Worm (Caenorhabditis elegans) whole organism, L1 larva: ENCODE results near the gene frpr-6.

Experiments
- C16A3.4 ChIP-seq: fragments of 150-350 bp; optimal IDR thresholded peaks from 2 replicates; lab custom pipeline; 2014; ENCODE audit warnings: missing biosample characterization, missing genetic modification characterization
- F16B12.6 ChIP-seq: fragments of 150-350 bp; optimal IDR thresholded peaks from 2 replicates; lab custom pipeline; 2014; ENCODE audit warnings: missing biosample characterization, missing genetic modification characterization
- Y116A8C.19 ChIP-seq: sonication (generic microtip); optimal IDR thresholded peaks from 2 replicates; lab custom pipeline; 2016; ENCODE audit warnings: missing compliant biosample characterization, missing genetic modification characterization, borderline replicate concordance
- aly-2 ChIP-seq: fragments of 150-350 bp; optimal IDR thresholded peaks from 2 replicates; lab custom pipeline; 2014; ENCODE audit warnings: missing biosample characterization, missing genetic modification characterization
- ama-1 ChIP-seq: fragments of 150-350 bp; optimal IDR thresholded peaks from 2 replicates; lab custom pipeline; 2014
- blmp-1 ChIP-seq: fragments of 150-350 bp; optimal IDR thresholded peaks from 2 replicates; lab custom pipeline; 2014; ENCODE audit warnings: missing biosample characterization, missing genetic modification characterization
- ceh-63 ChIP-seq: fragments of 200-800 bp; sonication (Bioruptor generic); optimal IDR thresholded peaks from 2 replicates; lab custom pipeline; 2018; ENCODE audit warnings: mild to moderate bottlenecking, missing genetic modification characterization, missing compliant biosample characterization
- ceh-8 ChIP-seq: fragments of 200-800 bp; sonication (Bioruptor generic); optimal IDR thresholded peaks from 2 replicates; lab custom pipeline; 2018; ENCODE audit warnings: mild to moderate bottlenecking, missing genetic modification characterization, moderate library complexity, missing compliant biosample characterization
- ceh-88 ChIP-seq: fragments of 200-800 bp; sonication (Bioruptor generic); IDR thresholded peaks from 2 replicates; pipeline ENCODE4 v1.3.6; 2022; ENCODE audit warnings: missing genetic modification characterization, missing compliant biosample characterization
- ceh-90 ChIP-seq: sonication (generic microtip); optimal IDR thresholded peaks from 2 replicates; lab custom pipeline; 2016; ENCODE audit warnings: missing genetic modification characterization, missing compliant biosample characterization
- dsc-1 ChIP-seq: sonication (generic microtip); optimal IDR thresholded peaks from 2 replicates; lab custom pipeline; 2016; ENCODE audit warnings: mild to moderate bottlenecking, missing genetic modification characterization, missing compliant biosample characterization
- elt-2 ChIP-seq: sonication (generic microtip); optimal IDR thresholded peaks from 2 replicates; lab custom pipeline; 2016; ENCODE audit warnings: missing genetic modification characterization, mild to moderate bottlenecking, inconsistent platforms, missing compliant biosample characterization, missing genetic modification reagents
- elt-3 ChIP-seq, 6 experiments: fragments of 150-350 bp in 1 of 6; sonication (generic microtip); optimal IDR thresholded peaks; 2 replicates each; lab custom pipeline; 2017 to 2018; ENCODE audit warnings: missing biosample characterization in 6 of 6, missing genetic modification characterization in 6 of 6, inconsistent platforms in 1 of 6
- ets-5 ChIP-seq: fragments of 200-800 bp; sonication (Bioruptor generic); IDR thresholded peaks from 2 replicates; pipeline ENCODE4 v1.3.6; 2022; ENCODE audit warnings: missing genetic modification characterization, missing compliant biosample characterization
- fos-1 ChIP-seq: fragments of 150-350 bp; optimal IDR thresholded peaks from 2 replicates; lab custom pipeline; 2014; ENCODE audit warnings: missing biosample characterization, missing genetic modification characterization
- grh-1 ChIP-seq: fragments of 200-800 bp; sonication (Bioruptor generic); IDR thresholded peaks from 2 replicates; pipeline ENCODE4 v1.3.6; 2022; ENCODE audit warnings: missing genetic modification reagents, missing genetic modification characterization, missing compliant biosample characterization
- hlh-4 ChIP-seq: sonication (generic microtip); optimal IDR thresholded peaks from 2 replicates; lab custom pipeline; 2016; ENCODE audit warnings: mild to moderate bottlenecking, missing genetic modification characterization, missing compliant biosample characterization
- hpl-2 ChIP-seq: fragments of 150-350 bp; optimal IDR thresholded peaks from 2 replicates; lab custom pipeline; 2014; ENCODE audit warnings: missing biosample characterization, missing genetic modification reagents, missing genetic modification characterization
- isw-1 ChIP-seq: fragments of 200-800 bp; sonication (Bioruptor generic); IDR thresholded peaks from 2 replicates; pipeline ENCODE4 v1.3.6; 2022; ENCODE audit warnings: missing genetic modification characterization, missing compliant biosample characterization
- jun-1 ChIP-seq: fragments of 150-350 bp; optimal IDR thresholded peaks from 2 replicates; lab custom pipeline; 2014; ENCODE audit warnings: missing biosample characterization, missing genetic modification reagents, missing genetic modification characterization
- lin-14 ChIP-seq: fragments of 200-800 bp; sonication (Bioruptor generic); optimal IDR thresholded peaks from 2 replicates; lab custom pipeline; 2018; ENCODE audit warnings: mild to moderate bottlenecking, missing genetic modification characterization, moderate library complexity, missing compliant biosample characterization
- lin-15B ChIP-seq: fragments of 150-350 bp; sonication (generic microtip); optimal IDR thresholded peaks from 3 replicates; lab custom pipeline; 2014; ENCODE audit warnings: missing biosample characterization, missing genetic modification characterization
- lin-35 ChIP-seq, 2 experiments: fragments of 150-350 bp; optimal IDR thresholded peaks; 2 replicates each; lab custom pipeline; 2014; ENCODE audit warnings: missing biosample characterization in 2 of 2, missing genetic modification characterization in 2 of 2, missing genetic modification reagents in 2 of 2
- lir-3 ChIP-seq: sonication (generic microtip); optimal IDR thresholded peaks from 2 replicates; lab custom pipeline; 2016; ENCODE audit warnings: mild to moderate bottlenecking, missing genetic modification characterization, moderate library complexity, missing compliant biosample characterization; ENCODE audit not compliant: poor library complexity
- mab-9 ChIP-seq: fragments of 200-800 bp; sonication (Bioruptor generic); IDR thresholded peaks from 2 replicates; pipeline ENCODE4 v1.3.6; 2022; ENCODE audit warnings: missing genetic modification reagents, missing genetic modification characterization, missing compliant biosample characterization
- nhr-12 ChIP-seq: sonication (generic microtip); optimal IDR thresholded peaks from 2 replicates; lab custom pipeline; 2017; ENCODE audit warnings: missing biosample characterization, missing genetic modification characterization
- nhr-19 ChIP-seq: fragments of 200-800 bp; sonication (Bioruptor generic); conservative IDR thresholded peaks from 2 replicates; pipeline ENCODE4 v1.3.6; 2022; ENCODE audit warnings: missing genetic modification characterization, missing compliant biosample characterization
- nhr-237 ChIP-seq: fragments of 150-350 bp; optimal IDR thresholded peaks from 2 replicates; lab custom pipeline; 2014; ENCODE audit warnings: missing biosample characterization, missing genetic modification characterization
- nhr-47 ChIP-seq: sonication (generic microtip); optimal IDR thresholded peaks from 2 replicates; lab custom pipeline; 2016; ENCODE audit warnings: mild to moderate bottlenecking, missing genetic modification characterization, moderate library complexity, missing compliant biosample characterization
- nhr-76 ChIP-seq: sonication (generic microtip); optimal IDR thresholded peaks from 2 replicates; lab custom pipeline; 2017; ENCODE audit warnings: missing biosample characterization, missing genetic modification characterization
- nhr-85 ChIP-seq: sonication (generic microtip); peaks from one replicate; lab custom pipeline; 2016; ENCODE audit warnings: missing genetic modification characterization, inconsistent platforms, missing compliant biosample characterization
- nhr-90 ChIP-seq: sonication (generic microtip); optimal IDR thresholded peaks from 2 replicates; lab custom pipeline; 2016; ENCODE audit warnings: mild to moderate bottlenecking, missing genetic modification characterization, missing compliant biosample characterization; ENCODE audit not compliant: poor library complexity
- pag-3 ChIP-seq: sonication (generic microtip); optimal IDR thresholded peaks from 2 replicates; lab custom pipeline; 2017; ENCODE audit warnings: missing genetic modification characterization, mild to moderate bottlenecking, missing compliant biosample characterization, antibody characterized with exemption, borderline replicate concordance; ENCODE audit not compliant: insufficient read depth
- rnt-1 ChIP-seq: sonication (generic microtip); optimal IDR thresholded peaks from 2 replicates; lab custom pipeline; 2016; ENCODE audit warnings: mild to moderate bottlenecking, missing genetic modification characterization, moderate library complexity, missing compliant biosample characterization
- skn-1 ChIP-seq: fragments of 150-350 bp; optimal IDR thresholded peaks from 2 replicates; lab custom pipeline; 2014; ENCODE audit warnings: missing biosample characterization, missing genetic modification characterization
- snpc-4 ChIP-seq: fragments of 150-350 bp; optimal IDR thresholded peaks from 2 replicates; lab custom pipeline; 2014; ENCODE audit warnings: missing biosample characterization, missing genetic modification characterization
- snu-23 ChIP-seq: sonication (generic microtip); optimal IDR thresholded peaks from 2 replicates; lab custom pipeline; 2016; ENCODE audit warnings: missing genetic modification characterization, missing compliant biosample characterization
- sox-4 ChIP-seq: sonication (generic microtip); optimal IDR thresholded peaks from 2 replicates; lab custom pipeline; 2016; ENCODE audit warnings: missing genetic modification characterization, missing compliant biosample characterization
- tlp-1 ChIP-seq: fragments of 150-350 bp; optimal IDR thresholded peaks from 2 replicates; lab custom pipeline; 2014; ENCODE audit warnings: missing biosample characterization, missing genetic modification characterization
- unc-30 ChIP-seq: sonication (generic microtip); optimal IDR thresholded peaks from 2 replicates; lab custom pipeline; 2017; ENCODE audit warnings: missing biosample characterization, missing genetic modification characterization
- unc-62 ChIP-seq: fragments of 150-350 bp; optimal IDR thresholded peaks from 2 replicates; lab custom pipeline; 2014; ENCODE audit warnings: missing biosample characterization, missing genetic modification reagents, missing genetic modification characterization

frpr-6 gene

DNA sequence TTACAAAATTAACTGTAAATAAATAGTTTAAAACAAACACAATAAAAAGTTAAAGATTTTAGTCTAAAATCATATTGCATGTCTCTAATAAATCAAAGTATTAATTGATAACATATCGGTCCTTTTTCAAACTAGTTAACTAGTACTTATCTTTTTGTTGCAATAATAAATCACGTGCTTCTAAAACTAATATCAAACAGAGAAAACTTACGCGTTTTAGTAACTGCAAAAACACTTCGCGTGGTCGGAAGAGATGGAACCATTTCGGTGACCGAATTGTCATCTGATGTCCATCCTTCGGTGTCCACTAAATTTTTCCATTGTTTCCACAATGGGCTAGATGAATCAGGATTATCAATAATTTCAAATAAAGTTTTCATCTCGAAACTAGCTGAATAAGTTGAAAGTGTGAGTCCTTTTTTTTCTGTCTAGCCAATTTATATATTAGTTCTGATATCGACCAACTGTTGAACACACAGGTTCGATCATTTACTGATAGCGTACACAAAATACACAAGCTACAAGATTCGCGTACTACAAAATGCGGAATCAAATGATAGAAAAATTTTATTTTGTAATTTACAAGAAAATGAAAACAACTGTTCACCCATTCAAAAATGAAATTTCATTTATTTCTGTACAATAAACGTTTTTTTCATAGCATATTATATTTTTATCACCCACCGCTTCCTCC lies 2.5 kb downstream of the frpr-6 start, which contains the start of gene F21C10.9 (continued):
- TF ChIP-seq Y116A8C.19 (no peak), unc-62 (GFP tag; lab: Kevin White, UChicago) (no peak), nhr-85 (peak; percentile 80), snu-23 (GFP tag; lab: Kevin White, UChicago) (peak; percentile 7), F16B12.6 (tag; lab: Kevin White, UChicago) (no peak), elt-3 (tag; optimal IDR thresholded peaks at IDR 0.05; lab: Kevin White, UChicago) (peak in 1 of 6 experiments; percentile 8), nhr-76 (tag; lab: Kevin White, UChicago) (no peak), sox-4 (tag; lab: Kevin White, UChicago) (no peak), grh-1 (GFP tag; lab: Robert Waterston, UW) (peak; percentile 31; the same call in 1 of the 2 replicates), ceh-8 (GFP tag; lab: Kevin White, UChicago) (no peak), aly-2 (tag; lab: Kevin White, UChicago) (no peak), nhr-90 (peak; percentile 23), nhr-237 (no peak), isw-1 (GFP tag; lab: Robert Waterston, UW) (no peak), blmp-1 (tag; lab: Kevin White, UChicago) (peak; percentile 4), C16A3.4 (tag; lab: Kevin White, UChicago) (no peak), nhr-19 (GFP tag; lab: Robert Waterston, UW) (peak; percentile 58), jun-1 (tag; lab: Kevin White, UChicago) (no peak), ceh-90 (tag; lab: Kevin White, UChicago) (no peak), skn-1 (no peak), lin-35 (GFP tag; optimal IDR thresholded peaks at IDR 0.05; lab: Kevin White, UChicago) (peak in 1 of 2 experiments; percentile 50), unc-30 (tag; lab: Kevin White, UChicago) (no peak), ceh-63 (no peak), ets-5 (GFP tag; lab: Robert Waterston, UW) (no peak), rnt-1 (tag; lab: Kevin White, UChicago) (no peak), ama-1 (no peak), pag-3 (tag; lab: Kevin White, UChicago) (no peak), mab-9 (GFP tag; lab: Robert Waterston, UW) (no peak), nhr-12 (tag; lab: Kevin White, UChicago) (no peak), lin-14 (GFP tag; lab: Kevin White, UChicago) (peak; percentile 2), nhr-47 (tag; lab: Kevin White, UChicago) (no peak), tlp-1 (no peak), hpl-2 (GFP tag; lab: Kevin White, UChicago) (no peak), hlh-4 (tag; lab: Kevin White, UChicago) (no peak), snpc-4 (no peak), dsc-1 (tag; lab: Kevin White, UChicago) (no peak)

DNA sequence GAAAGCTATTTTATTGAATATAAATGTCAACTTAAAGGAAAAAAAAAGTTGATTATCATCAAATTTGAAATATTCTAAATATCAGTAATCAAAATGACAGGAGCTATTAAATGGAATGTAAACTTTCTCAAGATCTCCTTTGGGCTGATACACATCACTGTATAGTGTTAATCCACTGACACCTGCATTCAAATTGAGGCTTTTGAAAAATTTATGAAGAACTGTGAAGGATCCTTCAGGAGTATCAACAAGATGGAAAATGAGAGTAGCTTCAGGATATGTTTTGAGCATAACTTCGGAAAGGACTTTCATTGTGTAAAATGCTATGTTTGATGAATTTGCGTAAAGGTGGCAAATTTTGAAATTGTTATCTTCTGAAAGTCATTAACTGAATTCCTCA lies 3.7 kb downstream of the frpr-6 start:
- TF ChIP-seq fos-1 (tag; lab: Kevin White, UChicago) = no peak
- peak in 1 of 2 experiments; percentile 24 for TF ChIP-seq lin-35 (GFP tag; optimal IDR thresholded peaks at IDR 0.05; lab: Kevin White, UChicago)
- TF ChIP-seq lir-3 (tag; lab: Kevin White, UChicago) = peak; percentile 44
- no peak for TF ChIP-seq ets-5 (GFP tag; lab: Robert Waterston, UW)
- peak; percentile 9 for TF ChIP-seq elt-2 (tag; lab: Kevin White, UChicago)
- TF ChIP-seq lin-15B (tag; lab: Kevin White, UChicago) = no peak
- TF ChIP-seq ceh-88 = 0 out of 2 replicates have a peak, but pooled peaks have one; percentile 19
- no peak for TF ChIP-seq mab-9 (GFP tag; lab: Robert Waterston, UW)
- TF ChIP-seq, all 84 proteins: peak for 4
